Worm (Caenorhabditis elegans): ENCODE results near the gene F35C11.2.

- no peak for TF ChIP-seq him-1 (tag; optimal IDR thresholded peaks at IDR 0.05)
- TF ChIP-seq W03F9.2 (tag; optimal IDR thresholded peaks at IDR 0.05) = no peak
- no peak for TF ChIP-seq dao-5 (tag; optimal IDR thresholded peaks at IDR 0.05)
These were observed 28.4 kb downstream of the F35C11.2 start for ce11 chrII:8220267-8220666.

All from whole organism, L4/young adult.